Worm (Caenorhabditis elegans) whole organism, young adult: Measurements from ENCODE around the gene F19G12.9.
A peak's percentile ranks its signal among the peaks of the same experiment; 100 is the strongest.
"Not testable (repeated sequence)": the region's sequence is repeated elsewhere in the genome, so short reads cannot be mapped to it uniquely, and the experiment has no call there.

Experiments
- B0019.2 ChIP-seq: fragments of 200-800 bp; sonication (Bioruptor generic); conservative IDR thresholded peaks from 2 replicates; pipeline ENCODE4 v1.3.6; 2022; ENCODE audit warnings: missing genetic modification reagents, missing genetic modification characterization, missing compliant biosample characterization
- D2030.7 ChIP-seq: fragments of 200-800 bp; sonication (Bioruptor generic); IDR thresholded peaks from 2 replicates; pipeline ENCODE4 v1.3.6; 2022; ENCODE audit warnings: missing genetic modification reagents, missing genetic modification characterization, missing compliant biosample characterization
- F33H1.4 ChIP-seq: fragments of 200-800 bp; sonication (Bioruptor generic); IDR thresholded peaks from 2 replicates; pipeline ENCODE4 v1.3.6; 2022; ENCODE audit warnings: missing genetic modification reagents, missing genetic modification characterization, missing compliant biosample characterization
- F37B4.10 ChIP-seq: fragments of 200-800 bp; sonication (Bioruptor generic); IDR thresholded peaks from 2 replicates; pipeline ENCODE4 v1.3.6; 2022; ENCODE audit warnings: missing genetic modification characterization, missing compliant biosample characterization
- F39B2.1 ChIP-seq: fragments of 200-800 bp; sonication (Bioruptor generic); IDR thresholded peaks from 2 replicates; pipeline ENCODE4 v1.3.6; 2022; ENCODE audit warnings: missing genetic modification reagents, missing genetic modification characterization, missing compliant biosample characterization
- F52B5.7 ChIP-seq: sonication (generic microtip); optimal IDR thresholded peaks from 2 replicates; lab custom pipeline; 2016; ENCODE audit warnings: mild to moderate bottlenecking, missing genetic modification characterization, missing compliant biosample characterization
- F57A8.1 ChIP-seq: fragments of 200-800 bp; sonication (Bioruptor generic); optimal IDR thresholded peaks from 2 replicates; lab custom pipeline; 2018; ENCODE audit warnings: mild to moderate bottlenecking, missing genetic modification characterization, moderate library complexity, missing compliant biosample characterization
- K12H6.12 ChIP-seq: fragments of 200-800 bp; sonication (Bioruptor generic); optimal IDR thresholded peaks from 2 replicates; lab custom pipeline; 2018; ENCODE audit warnings: mild to moderate bottlenecking, missing genetic modification characterization, missing compliant biosample characterization
- Y53F4B.3 ChIP-seq: fragments of 200-800 bp; sonication (Bioruptor generic); IDR thresholded peaks from 2 replicates; pipeline ENCODE4 v1.3.6; 2022; ENCODE audit warnings: missing genetic modification reagents, missing genetic modification characterization, missing compliant biosample characterization
- Y56A3A.18 ChIP-seq: fragments of 200-800 bp; sonication (Bioruptor generic); IDR thresholded peaks from 2 replicates; pipeline ENCODE4 v1.3.6; 2022; ENCODE audit warnings: missing genetic modification reagents, missing genetic modification characterization, missing compliant biosample characterization
- Y67H2A.10 ChIP-seq: fragments of 200-800 bp; sonication (Bioruptor generic); conservative IDR thresholded peaks from 2 replicates; pipeline ENCODE4 v1.3.6; 2022; ENCODE audit warnings: missing genetic modification reagents, missing genetic modification characterization, missing compliant biosample characterization
- Y79H2A.3 ChIP-seq: fragments of 200-800 bp; sonication (Bioruptor generic); conservative IDR thresholded peaks from 2 replicates; pipeline ENCODE4 v1.3.6; 2022; ENCODE audit warnings: missing genetic modification reagents, missing genetic modification characterization, missing compliant biosample characterization
- Y95B8A.8 ChIP-seq: fragments of 200-800 bp; sonication (Bioruptor generic); IDR thresholded peaks from 2 replicates; pipeline ENCODE4 v1.3.6; 2022; ENCODE audit warnings: missing genetic modification reagents, missing genetic modification characterization, missing compliant biosample characterization
- ama-1 ChIP-seq, 3 experiments: fragments of 150-350 bp in 1 of 3; sonication (generic microtip) in 2 of 3; optimal IDR thresholded peaks; 2 replicates each; lab custom pipeline; 2014 to 2018; ENCODE audit warnings: missing biosample characterization in 2 of 3, missing genetic modification characterization in 2 of 3, missing genetic modification reagents in 2 of 3
- aptf-2 ChIP-seq: fragments of 200-800 bp; sonication (Bioruptor generic); conservative IDR thresholded peaks from 2 replicates; pipeline ENCODE4 v1.3.6; 2022; ENCODE audit warnings: missing genetic modification reagents, missing genetic modification characterization, missing compliant biosample characterization
- atf-7 ChIP-seq: sonication (generic microtip); optimal IDR thresholded peaks from 2 replicates; lab custom pipeline; 2017; ENCODE audit warnings: mild to moderate bottlenecking, missing genetic modification characterization, missing compliant biosample characterization
- bed-1 ChIP-seq: fragments of 200-800 bp; sonication (Bioruptor generic); IDR thresholded peaks from 2 replicates; pipeline ENCODE4 v1.3.6; 2022; ENCODE audit warnings: missing genetic modification reagents, missing genetic modification characterization, missing compliant biosample characterization
- cebp-1 ChIP-seq, 2 experiments: fragments of 200-800 bp in 1 of 2; sonication (Bioruptor generic) in 1 of 2; sonication (generic microtip) in 1 of 2; IDR thresholded peaks in 1 of 2; optimal IDR thresholded peaks in 1 of 2; 2 replicates each; pipeline versions ENCODE4 v1.3.6 to Lab custom; 2017 to 2022; ENCODE audit warnings: missing compliant biosample characterization in 2 of 2, missing genetic modification characterization in 2 of 2, mild to moderate bottlenecking in 1 of 2, missing genetic modification reagents in 1 of 2, moderate library complexity in 1 of 2
- cebp-2 ChIP-seq: fragments of 200-800 bp; sonication (Bioruptor generic); IDR thresholded peaks from 2 replicates; pipeline ENCODE4 v1.3.6; 2022; ENCODE audit warnings: missing genetic modification characterization, missing compliant biosample characterization
- ceh-100 ChIP-seq: fragments of 200-800 bp; sonication (Bioruptor generic); IDR thresholded peaks from 2 replicates; pipeline ENCODE4 v1.3.6; 2022; ENCODE audit warnings: missing genetic modification reagents, missing genetic modification characterization, missing compliant biosample characterization
- ceh-58 ChIP-seq: fragments of 200-800 bp; sonication (Bioruptor generic); IDR thresholded peaks from 2 replicates; pipeline ENCODE4 v1.3.6; 2022; ENCODE audit warnings: missing genetic modification characterization, missing compliant biosample characterization
- ceh-91 ChIP-seq: fragments of 200-800 bp; sonication (Bioruptor generic); IDR thresholded peaks from 2 replicates; pipeline ENCODE4 v1.3.6; 2022; ENCODE audit warnings: missing genetic modification reagents, missing genetic modification characterization, missing compliant biosample characterization
- chd-7 ChIP-seq: sonication (generic microtip); optimal IDR thresholded peaks from 2 replicates; lab custom pipeline; 2016; ENCODE audit warnings: mild to moderate bottlenecking, missing genetic modification characterization, moderate library complexity, missing compliant biosample characterization
- dox-1 ChIP-seq: fragments of 200-800 bp; sonication (Bioruptor generic); IDR thresholded peaks from 2 replicates; pipeline ENCODE4 v1.3.6; 2022; ENCODE audit warnings: missing genetic modification reagents, missing genetic modification characterization, missing compliant biosample characterization
- egl-18 ChIP-seq: fragments of 200-800 bp; sonication (Bioruptor generic); IDR thresholded peaks from 2 replicates; pipeline ENCODE4 v1.3.6; 2022; ENCODE audit warnings: missing genetic modification reagents, missing genetic modification characterization, missing compliant biosample characterization
- egrh-3 ChIP-seq: fragments of 200-800 bp; sonication (Bioruptor generic); IDR thresholded peaks from 2 replicates; pipeline ENCODE4 v1.3.6; 2022; ENCODE audit warnings: missing genetic modification reagents, missing genetic modification characterization, missing compliant biosample characterization
- ekl-4 ChIP-seq: fragments of 200-800 bp; sonication (Bioruptor generic); IDR thresholded peaks from 2 replicates; pipeline ENCODE4 v1.3.6; 2022; ENCODE audit warnings: missing genetic modification reagents, missing genetic modification characterization, missing compliant biosample characterization
- hlh-12 ChIP-seq: sonication (generic microtip); optimal IDR thresholded peaks from 2 replicates; lab custom pipeline; 2016; ENCODE audit warnings: missing genetic modification characterization, missing compliant biosample characterization
- hlh-26 ChIP-seq: fragments of 200-800 bp; sonication (Bioruptor generic); conservative IDR thresholded peaks from 2 replicates; pipeline ENCODE4 v1.3.6; 2022; ENCODE audit warnings: missing genetic modification reagents, missing genetic modification characterization, missing compliant biosample characterization
- hmg-20 ChIP-seq: fragments of 200-800 bp; sonication (Bioruptor generic); IDR thresholded peaks from 2 replicates; pipeline ENCODE4 v1.3.6; 2022; ENCODE audit warnings: missing genetic modification reagents, missing genetic modification characterization, missing compliant biosample characterization
- hsf-1 ChIP-seq: fragments of 200-800 bp; sonication (Bioruptor generic); IDR thresholded peaks from 2 replicates; pipeline ENCODE4 v1.3.6; 2022; ENCODE audit warnings: missing genetic modification reagents, missing genetic modification characterization, missing compliant biosample characterization
- let-526 ChIP-seq: fragments of 200-800 bp; sonication (Bioruptor generic); IDR thresholded peaks from 2 replicates; pipeline ENCODE4 v1.3.6; 2022; ENCODE audit warnings: missing genetic modification reagents, missing genetic modification characterization, missing compliant biosample characterization
- let-607 ChIP-seq, 2 experiments: fragments of 200-800 bp in 1 of 2; sonication (Bioruptor generic) in 1 of 2; sonication (generic microtip) in 1 of 2; optimal IDR thresholded peaks; 2 replicates each; lab custom pipeline; 2016 to 2018; ENCODE audit warnings: mild to moderate bottlenecking in 2 of 2, missing compliant biosample characterization in 2 of 2, missing genetic modification characterization in 2 of 2, moderate library complexity in 2 of 2, missing genotype in 1 of 2
- lin-54 ChIP-seq: fragments of 200-800 bp; sonication (Bioruptor generic); optimal IDR thresholded peaks from 2 replicates; lab custom pipeline; 2018; ENCODE audit warnings: mild to moderate bottlenecking, missing genetic modification characterization, missing compliant biosample characterization
- madf-3 ChIP-seq: fragments of 200-800 bp; sonication (Bioruptor generic); IDR thresholded peaks from 2 replicates; pipeline ENCODE4 v1.3.6; 2022; ENCODE audit warnings: missing genetic modification reagents, missing genetic modification characterization, missing compliant biosample characterization
- madf-6 ChIP-seq: fragments of 200-800 bp; sonication (Bioruptor generic); IDR thresholded peaks from 2 replicates; pipeline ENCODE4 v1.3.6; 2022; ENCODE audit warnings: missing genetic modification reagents, missing genetic modification characterization, missing compliant biosample characterization
- mcd-1 ChIP-seq: fragments of 200-800 bp; sonication (Bioruptor generic); IDR thresholded peaks from 2 replicates; pipeline ENCODE4 v1.3.6; 2022; ENCODE audit warnings: missing genetic modification reagents, missing genetic modification characterization, missing compliant biosample characterization
- mxl-1 ChIP-seq: sonication (generic microtip); optimal IDR thresholded peaks from 2 replicates; lab custom pipeline; 2016; ENCODE audit warnings: missing genetic modification characterization, missing compliant biosample characterization
- nfya-2 ChIP-seq: fragments of 200-800 bp; sonication (Bioruptor generic); IDR thresholded peaks from 2 replicates; pipeline ENCODE4 v1.3.6; 2022; ENCODE audit warnings: missing genetic modification reagents, missing genetic modification characterization, missing compliant biosample characterization
- pbrm-1 ChIP-seq: fragments of 200-800 bp; sonication (Bioruptor generic); IDR thresholded peaks from 2 replicates; pipeline ENCODE4 v1.3.6; 2022; ENCODE audit warnings: missing genetic modification reagents, missing genetic modification characterization, missing compliant biosample characterization
- unc-62 ChIP-seq: fragments of 150-350 bp; optimal IDR thresholded peaks from 2 replicates; lab custom pipeline; 2014; ENCODE audit warnings: missing biosample characterization, missing genetic modification reagents, missing genetic modification characterization
- ztf-18 ChIP-seq: sonication (generic microtip); optimal IDR thresholded peaks from 2 replicates; lab custom pipeline; 2016; ENCODE audit warnings: missing genotype, mild to moderate bottlenecking, missing genetic modification characterization, missing compliant biosample characterization
- ztf-22 ChIP-seq: fragments of 200-800 bp; sonication (Bioruptor generic); optimal IDR thresholded peaks from 2 replicates; lab custom pipeline; 2018; ENCODE audit warnings: mild to moderate bottlenecking, missing genetic modification characterization, moderate library complexity, missing compliant biosample characterization
- ztf-28 ChIP-seq: fragments of 200-800 bp; sonication (Bioruptor generic); IDR thresholded peaks from 2 replicates; pipeline ENCODE4 v1.3.6; 2022; ENCODE audit warnings: missing genetic modification reagents, missing genetic modification characterization, missing compliant biosample characterization
- ztf-6 ChIP-seq: fragments of 200-800 bp; sonication (Bioruptor generic); IDR thresholded peaks from 2 replicates; pipeline ENCODE4 v1.3.6; 2022; ENCODE audit warnings: missing genetic modification reagents, missing genetic modification characterization, missing compliant biosample characterization

Gene F19G12.9

ce11 chrX:1375071-1375470, 43.9 kb upstream of the F19G12.9 start (continued):
- TF ChIP-seq aptf-2 (GFP tag; lab: Robert Waterston, UW): peak; percentile 91
- peak; percentile 99 for TF ChIP-seq D2030.7 (GFP tag; lab: Robert Waterston, UW)
- TF ChIP-seq F37B4.10 (GFP tag; lab: Robert Waterston, UW): peak; percentile 95; the same call in 1 of the 2 replicates
- TF ChIP-seq hsf-1 (GFP tag; lab: Robert Waterston, UW): peak; percentile 100
- peak; percentile 96 for TF ChIP-seq egrh-3 (GFP tag; lab: Robert Waterston, UW)
- TF ChIP-seq ztf-6 (GFP tag; lab: Robert Waterston, UW): peak; percentile 97
- TF ChIP-seq Y79H2A.3 (GFP tag; lab: Robert Waterston, UW): peak; percentile 99
- peak; percentile 100 for TF ChIP-seq let-526 (GFP tag; lab: Robert Waterston, UW)
- TF ChIP-seq Y67H2A.10 (GFP tag; lab: Robert Waterston, UW): peak; percentile 94
- peak; percentile 97 for TF ChIP-seq egl-18 (GFP tag; lab: Robert Waterston, UW)
- TF ChIP-seq nfya-2 (GFP tag; lab: Robert Waterston, UW): peak; percentile 95
- peak; percentile 98 for TF ChIP-seq ceh-58 (GFP tag; lab: Robert Waterston, UW)
- peak; percentile 93 for TF ChIP-seq cebp-2 (GFP tag; lab: Robert Waterston, UW)
- peak; percentile 97 for TF ChIP-seq madf-3 (GFP tag; lab: Robert Waterston, UW)
- peak; percentile 72 for TF ChIP-seq F33H1.4 (GFP tag; lab: Robert Waterston, UW)
- peak; percentile 98 for TF ChIP-seq B0019.2 (GFP tag; lab: Robert Waterston, UW)
- TF ChIP-seq ceh-91 (GFP tag; lab: Robert Waterston, UW): peak; percentile 85
- peak; percentile 31; the same call in 1 of the 2 replicates for TF ChIP-seq hmg-20
- TF ChIP-seq Y95B8A.8 (GFP tag; lab: Robert Waterston, UW): peak; percentile 99
- peak; percentile 96 for TF ChIP-seq pbrm-1
- TF ChIP-seq Y56A3A.18 (GFP tag; lab: Robert Waterston, UW): peak; percentile 99
- TF ChIP-seq mcd-1 (GFP tag; lab: Robert Waterston, UW): peak; percentile 61
- TF ChIP-seq ekl-4: peak; percentile 98
- TF ChIP-seq Y53F4B.3: peak; percentile 98
- peak; percentile 100 for TF ChIP-seq dox-1
- peak; percentile 89 for TF ChIP-seq ceh-100 (GFP tag; lab: Robert Waterston, UW)
- TF ChIP-seq cebp-1 (GFP tag; IDR thresholded peaks at IDR 0.05; lab: Robert Waterston, UW): peak; percentile 91
- not testable (repeated sequence) for TF ChIP-seq cebp-1 (tag; optimal IDR thresholded peaks at IDR 0.05; lab: Kevin White, UChicago)
- TF ChIP-seq ztf-28 (GFP tag; lab: Robert Waterston, UW): peak; percentile 82; the same call in 1 of the 2 replicates
- peak; percentile 95 for TF ChIP-seq F39B2.1

- no peak for TF ChIP-seq hlh-12 (tag; lab: Kevin White, UChicago)
- TF ChIP-seq aptf-2 (GFP tag; lab: Robert Waterston, UW): no peak
- no peak for TF ChIP-seq F37B4.10 (GFP tag; lab: Robert Waterston, UW)
- no peak for TF ChIP-seq ceh-58 (GFP tag; lab: Robert Waterston, UW)
- TF ChIP-seq ztf-28 (GFP tag; lab: Robert Waterston, UW): no peak
- TF ChIP-seq mcd-1 (GFP tag; lab: Robert Waterston, UW): peak; percentile 74
- no peak for TF ChIP-seq madf-3 (GFP tag; lab: Robert Waterston, UW)
- TF ChIP-seq ama-1 (optimal IDR thresholded peaks at IDR 0.05; lab: Kevin White, UChicago): no peak
- no peak for TF ChIP-seq ama-1 (GFP tag; optimal IDR thresholded peaks at IDR 0.05; lab: Kevin White, UChicago)
- peak; percentile 83 for TF ChIP-seq chd-7 (tag; lab: Kevin White, UChicago)
- peak; percentile 46 to 63 for TF ChIP-seq let-607 (tag; optimal IDR thresholded peaks at IDR 0.05; lab: Kevin White, UChicago)
- TF ChIP-seq hlh-26 (GFP tag; lab: Robert Waterston, UW): no peak
- no peak for TF ChIP-seq unc-62 (GFP tag; lab: Kevin White, UChicago)
- TF ChIP-seq ztf-22 (GFP tag; lab: Kevin White, UChicago): peak; percentile 70
- 0 out of 2 replicates have a peak, but pooled peaks have one; percentile 35 for TF ChIP-seq cebp-1 (GFP tag; IDR thresholded peaks at IDR 0.05; lab: Robert Waterston, UW)
- TF ChIP-seq cebp-1 (tag; optimal IDR thresholded peaks at IDR 0.05; lab: Kevin White, UChicago): peak; percentile 78
- peak; percentile 46 for TF ChIP-seq K12H6.12 (tag; lab: Kevin White, UChicago)
- peak; percentile 70 for TF ChIP-seq F52B5.7 (tag; lab: Kevin White, UChicago)
- 0 out of 2 replicates have a peak, but pooled peaks have one; percentile 57 for TF ChIP-seq bed-1 (GFP tag; lab: Robert Waterston, UW)
- peak; percentile 75 for TF ChIP-seq atf-7 (tag; lab: Kevin White, UChicago)
- peak; percentile 46; the same call in 1 of the 2 replicates for TF ChIP-seq ceh-100 (GFP tag; lab: Robert Waterston, UW)
- peak; percentile 61 for TF ChIP-seq D2030.7 (GFP tag; lab: Robert Waterston, UW)
- peak; percentile 61 for TF ChIP-seq ztf-18 (tag; lab: Kevin White, UChicago)
- peak; percentile 67 for TF ChIP-seq mxl-1 (tag; lab: Kevin White, UChicago)
- peak; percentile 31 for TF ChIP-seq F57A8.1 (GFP tag; lab: Kevin White, UChicago)
- TF ChIP-seq lin-54 (GFP tag; lab: Kevin White, UChicago): peak; percentile 64
- TF ChIP-seq madf-6: peak; percentile 51; the same call in 1 of the 2 replicates
Measured at ce11 chrX:1379391-1379790, 39.6 kb upstream of the F19G12.9 start.
